Fruit fly (Drosophila melanogaster): ENCODE measurements around the gene CG34279.

CG34279 gene

dm6 chr3R:17371094-17371493, 32.0 kb downstream of the CG34279 start:
- TF ChIP-seq EcR (GFP tag; optimal IDR thresholded peaks at IDR 0.05), result no peak
- TF ChIP-seq Dll (optimal IDR thresholded peaks at IDR 0.05), result no peak
- no peak for TF ChIP-seq usp (GFP tag; optimal IDR thresholded peaks at IDR 0.05)
- no peak for TF ChIP-seq psq (optimal IDR thresholded peaks at IDR 0.05)
- no peak for TF ChIP-seq pan (optimal IDR thresholded peaks at IDR 0.05)
- TF ChIP-seq CG8478 (optimal IDR thresholded peaks at IDR 0.05), result no peak

- no peak for TF ChIP-seq pan (optimal IDR thresholded peaks at IDR 0.05)
- no peak for TF ChIP-seq psq (optimal IDR thresholded peaks at IDR 0.05)
- TF ChIP-seq CG8478 (optimal IDR thresholded peaks at IDR 0.05), result no peak
Observed at dm6 chr3R:17366023-17366422, 37.1 kb downstream of the CG34279 start, which contains the start of gene beat-IIa. TSS of gene beat-IIa (minus strand) at chr3R:17366119.

dm6 chr3R:17359370-17359769, 43.7 kb downstream of the CG34279 start:
- TF ChIP-seq usp (GFP tag; optimal IDR thresholded peaks at IDR 0.05), result no peak
- no peak for TF ChIP-seq EcR (GFP tag; optimal IDR thresholded peaks at IDR 0.05)
- no peak for TF ChIP-seq Dll (optimal IDR thresholded peaks at IDR 0.05)
- TF ChIP-seq psq (optimal IDR thresholded peaks at IDR 0.05), result no peak
- no peak for TF ChIP-seq pan (optimal IDR thresholded peaks at IDR 0.05)
